Fruit fly (Drosophila melanogaster) whole organism, embryonic: Measurements from ENCODE around the gene CheA75a.

Experiments used
- B-H2 ChIP-seq: fragments of 200-800 bp; sonication (Bioruptor generic); optimal IDR thresholded peaks from 2 replicates; lab custom pipeline; 2018; ENCODE audit warnings: missing biosample characterization, mild to moderate bottlenecking, missing genetic modification characterization
- Bteb2 ChIP-seq: fragments of 200-800 bp; sonication (Bioruptor generic); optimal IDR thresholded peaks from 2 replicates; lab custom pipeline; 2016; ENCODE audit warnings: missing biosample characterization, missing genetic modification characterization
- CG10209 ChIP-seq: fragments of 200-800 bp; sonication (Bioruptor generic); optimal IDR thresholded peaks from 3 replicates; lab custom pipeline; 2017; ENCODE audit warnings: missing biosample characterization, mild to moderate bottlenecking, missing genetic modification characterization, missing genetic modification reagents
- CG10431 ChIP-seq: fragments of 200-800 bp; sonication (Bioruptor generic); optimal IDR thresholded peaks from 3 replicates; lab custom pipeline; 2018; ENCODE audit warnings: missing biosample characterization, mild to moderate bottlenecking, missing genetic modification characterization
- CG11093 ChIP-seq: fragments of 200-800 bp; sonication (Bioruptor generic); IDR thresholded peaks from 3 replicates; pipeline ENCODE4 v1.3.6; 2022; ENCODE audit warnings: missing biosample characterization, missing genetic modification characterization
- CG11247 ChIP-seq: fragments of 200-800 bp; sonication (Bioruptor generic); IDR thresholded peaks from 2 replicates; pipeline ENCODE4 v1.3.6; 2022; ENCODE audit warnings: missing biosample characterization, missing genetic modification characterization
- CG11723 ChIP-seq: fragments of 200-800 bp; sonication (Bioruptor generic); optimal IDR thresholded peaks from 2 replicates; lab custom pipeline; 2017; ENCODE audit warnings: missing biosample characterization, mild to moderate bottlenecking, missing genetic modification characterization
- CG12104 ChIP-seq: fragments of 200-800 bp; sonication (Bioruptor generic); optimal IDR thresholded peaks from 3 replicates; lab custom pipeline; 2016; ENCODE audit warnings: missing biosample characterization, missing genetic modification characterization
- CG12744 ChIP-seq: fragments of 200-800 bp; sonication (Bioruptor generic); optimal IDR thresholded peaks from 2 replicates; lab custom pipeline; 2016; ENCODE audit warnings: missing biosample characterization, missing genetic modification characterization
- CG14710 ChIP-seq: fragments of 200-800 bp; sonication (Bioruptor generic); optimal IDR thresholded peaks from 3 replicates; lab custom pipeline; 2019; ENCODE audit warnings: missing biosample characterization, mild to moderate bottlenecking, missing genetic modification characterization, moderate library complexity
- CG1529 ChIP-seq: fragments of 200-800 bp; sonication (Bioruptor generic); optimal IDR thresholded peaks from 3 replicates; lab custom pipeline; 2018; ENCODE audit warnings: missing biosample characterization, missing genetic modification characterization
- CG15696 ChIP-seq: fragments of 200-800 bp; sonication (Bioruptor generic); optimal IDR thresholded peaks from 2 replicates; lab custom pipeline; 2019; ENCODE audit warnings: missing biosample characterization, mild to moderate bottlenecking, missing genetic modification characterization, moderate library complexity
- CG16779 ChIP-seq: fragments of 200-800 bp; sonication (Bioruptor generic); IDR thresholded peaks from 2 replicates; pipeline ENCODE4 v1.3.6; 2022; ENCODE audit warnings: missing biosample characterization, missing genetic modification characterization
- CG16863 ChIP-seq: fragments of 200-800 bp; sonication (Bioruptor generic); optimal IDR thresholded peaks from 3 replicates; lab custom pipeline; 2016; ENCODE audit warnings: missing biosample characterization, missing genetic modification characterization
- CG17568 ChIP-seq: fragments of 200-800 bp; sonication (Bioruptor generic); optimal IDR thresholded peaks from 2 replicates; lab custom pipeline; 2018; ENCODE audit warnings: missing biosample characterization, mild to moderate bottlenecking, missing genetic modification characterization, moderate library complexity
- CG17802 ChIP-seq: fragments of 200-800 bp; sonication (Bioruptor generic); optimal IDR thresholded peaks from 2 replicates; lab custom pipeline; 2018; ENCODE audit warnings: missing biosample characterization, mild to moderate bottlenecking, missing genetic modification characterization, moderate library complexity
- CG18764 ChIP-seq: fragments of 200-800 bp; sonication (Bioruptor generic); optimal IDR thresholded peaks from 3 replicates; lab custom pipeline; 2016; ENCODE audit warnings: missing biosample characterization, missing genetic modification characterization
- CG2875 ChIP-seq: fragments of 200-800 bp; sonication (Bioruptor generic); optimal IDR thresholded peaks from 2 replicates; lab custom pipeline; 2017; ENCODE audit warnings: missing biosample characterization, mild to moderate bottlenecking, missing genetic modification characterization, missing genetic modification reagents
- CG32532 ChIP-seq: fragments of 200-800 bp; sonication (Bioruptor generic); IDR thresholded peaks from 2 replicates; pipeline ENCODE4 v1.3.6; 2022; ENCODE audit warnings: missing biosample characterization, missing genetic modification characterization
- CG33557 ChIP-seq: fragments of 200-800 bp; sonication (Bioruptor generic); optimal IDR thresholded peaks from 2 replicates; lab custom pipeline; 2019; ENCODE audit warnings: missing biosample characterization, mild to moderate bottlenecking, missing genetic modification characterization, moderate library complexity
- CG5953 ChIP-seq: fragments of 200-800 bp; sonication (Bioruptor generic); IDR thresholded peaks from 2 replicates; pipeline ENCODE4 v1.3.6; 2022; ENCODE audit warnings: missing biosample characterization, missing genetic modification characterization
- CG6854 ChIP-seq: fragments of 200-800 bp; sonication (Bioruptor generic); optimal IDR thresholded peaks from 3 replicates; lab custom pipeline; 2017; ENCODE audit warnings: missing biosample characterization, mild to moderate bottlenecking, missing genetic modification characterization
- CG7745 ChIP-seq: fragments of 200-800 bp; sonication (Bioruptor generic); optimal IDR thresholded peaks from 2 replicates; lab custom pipeline; 2018; ENCODE audit warnings: missing biosample characterization, mild to moderate bottlenecking, missing genetic modification characterization, moderate library complexity
- CTCF ChIP-seq: fragments of 200-800 bp; sonication (Bioruptor generic); optimal IDR thresholded peaks from 2 replicates; lab custom pipeline; 2017; ENCODE audit warnings: missing biosample characterization, mild to moderate bottlenecking, missing genetic modification characterization, moderate library complexity
- CoRest ChIP-seq: fragments of 200-800 bp; sonication (Bioruptor generic); optimal IDR thresholded peaks from 3 replicates; lab custom pipeline; 2018; ENCODE audit warnings: missing biosample characterization, mild to moderate bottlenecking, missing genetic modification characterization, moderate library complexity
- CrebB ChIP-seq: fragments of 200-800 bp; sonication (Bioruptor generic); optimal IDR thresholded peaks from 3 replicates; lab custom pipeline; 2018; ENCODE audit warnings: missing biosample characterization, mild to moderate bottlenecking, missing genetic modification characterization
- Dbx ChIP-seq: fragments of 200-800 bp; sonication (Bioruptor generic); IDR thresholded peaks from 3 replicates; pipeline ENCODE4 v1.3.6; 2022; ENCODE audit warnings: missing biosample characterization, missing genetic modification characterization
- E2f1 ChIP-seq: fragments of 200-800 bp; sonication (Bioruptor generic); IDR thresholded peaks from 2 replicates; pipeline ENCODE4 v1.3.6; 2022; ENCODE audit warnings: missing biosample characterization, missing genetic modification characterization
- GATAe ChIP-seq: fragments of 200-800 bp; sonication (Bioruptor generic); conservative IDR thresholded peaks from 2 replicates; pipeline ENCODE4 v1.3.6; 2022; ENCODE audit warnings: missing biosample characterization, missing genetic modification characterization
- HLHmδ ChIP-seq: fragments of 200-800 bp; sonication (Bioruptor generic); optimal IDR thresholded peaks from 2 replicates; lab custom pipeline; 2018; ENCODE audit warnings: missing biosample characterization, mild to moderate bottlenecking, missing genetic modification characterization, moderate library complexity
- Lim3 ChIP-seq: fragments of 200-800 bp; sonication (Bioruptor generic); IDR thresholded peaks from 2 replicates; pipeline ENCODE4 v1.3.6; 2022; ENCODE audit warnings: missing biosample characterization, missing genetic modification characterization
- Meics ChIP-seq: fragments of 200-800 bp; sonication (Bioruptor generic); optimal IDR thresholded peaks from 2 replicates; lab custom pipeline; 2017; ENCODE audit warnings: missing biosample characterization, mild to moderate bottlenecking, missing genetic modification characterization
- Sox100B ChIP-seq: fragments of 200-800 bp; sonication (Bioruptor generic); optimal IDR thresholded peaks from 3 replicates; lab custom pipeline; 2018; ENCODE audit warnings: missing biosample characterization, mild to moderate bottlenecking, missing genetic modification characterization
- Sry-β ChIP-seq: fragments of 200-800 bp; sonication (Bioruptor generic); optimal IDR thresholded peaks from 2 replicates; lab custom pipeline; 2018; ENCODE audit warnings: missing biosample characterization, mild to moderate bottlenecking, missing genetic modification characterization, moderate library complexity
- Xrp1 ChIP-seq: fragments of 200-800 bp; sonication (Bioruptor generic); IDR thresholded peaks from 2 replicates; pipeline ENCODE4 v1.3.6; 2022; ENCODE audit warnings: missing biosample characterization, missing genetic modification characterization
- YL-1 ChIP-seq: fragments of 200-800 bp; sonication (Bioruptor generic); optimal IDR thresholded peaks from 3 replicates; lab custom pipeline; 2017; ENCODE audit warnings: missing biosample characterization, mild to moderate bottlenecking, missing genetic modification characterization
- ac ChIP-seq: fragments of 200-800 bp; sonication (Bioruptor generic); optimal IDR thresholded peaks from 3 replicates; lab custom pipeline; 2017; ENCODE audit warnings: missing biosample characterization, mild to moderate bottlenecking, missing genetic modification characterization
- bsh ChIP-seq, 2 experiments: fragments of 200-800 bp; sonication (Bioruptor generic); optimal IDR thresholded peaks; 2 replicates each; lab custom pipeline; 2017 to 2018; ENCODE audit warnings: mild to moderate bottlenecking in 2 of 2, missing biosample characterization in 2 of 2, missing genetic modification characterization in 2 of 2, moderate library complexity in 1 of 2
- btn ChIP-seq: fragments of 200-800 bp; sonication (Bioruptor generic); optimal IDR thresholded peaks from 2 replicates; lab custom pipeline; 2016; ENCODE audit warnings: missing biosample characterization, missing genetic modification characterization
- chm ChIP-seq: fragments of 200-800 bp; sonication (Bioruptor generic); IDR thresholded peaks from 2 replicates; pipeline ENCODE4 v1.3.6; 2022; ENCODE audit warnings: missing biosample characterization, missing genetic modification characterization
- gcm ChIP-seq: fragments of 200-800 bp; sonication (Bioruptor generic); optimal IDR thresholded peaks from 2 replicates; lab custom pipeline; 2019; ENCODE audit warnings: missing biosample characterization, mild to moderate bottlenecking, missing genetic modification characterization, moderate library complexity
- kah ChIP-seq: fragments of 200-800 bp; sonication (Bioruptor generic); optimal IDR thresholded peaks from 2 replicates; lab custom pipeline; 2018; ENCODE audit warnings: missing biosample characterization, mild to moderate bottlenecking, missing genetic modification characterization
- lab ChIP-seq: fragments of 200-800 bp; sonication (Bioruptor generic); optimal IDR thresholded peaks from 3 replicates; lab custom pipeline; 2017; ENCODE audit warnings: missing biosample characterization, missing genetic modification characterization, mild to moderate bottlenecking, moderate library complexity, missing genetic modification reagents
- lilli ChIP-seq: fragments of 200-800 bp; sonication (Bioruptor generic); optimal IDR thresholded peaks from 3 replicates; lab custom pipeline; 2016; ENCODE audit warnings: missing biosample characterization, missing genetic modification characterization
- mirr ChIP-seq: fragments of 200-800 bp; sonication (Bioruptor generic); optimal IDR thresholded peaks from 3 replicates; lab custom pipeline; 2018; ENCODE audit warnings: missing biosample characterization, mild to moderate bottlenecking, missing genetic modification characterization
- nmo ChIP-seq: fragments of 200-800 bp; sonication (Bioruptor generic); optimal IDR thresholded peaks from 2 replicates; lab custom pipeline; 2018; ENCODE audit warnings: missing biosample characterization, mild to moderate bottlenecking, missing genetic modification characterization, moderate library complexity
- prd ChIP-seq, 3 experiments: fragments of >200 bp in 2 of 3; fragments of 200-800 bp in 1 of 3; sonication (Bioruptor generic) in 1 of 3; optimal IDR thresholded peaks in 2 of 3; IDR thresholded peaks in 1 of 3; 2 replicates in 2 of 3; 3 replicates in 1 of 3; pipeline versions ENCODE4 v1.3.6 to Lab custom; 2017 to 2022; ENCODE audit warnings: missing biosample characterization in 1 of 3, missing genetic modification characterization in 1 of 3
- salm ChIP-seq: fragments of 200-800 bp; sonication (Bioruptor generic); optimal IDR thresholded peaks from 2 replicates; lab custom pipeline; 2018; ENCODE audit warnings: missing biosample characterization, mild to moderate bottlenecking, missing genetic modification characterization
- slp2 ChIP-seq: fragments of 200-800 bp; sonication (Bioruptor generic); optimal IDR thresholded peaks from 2 replicates; lab custom pipeline; 2016; ENCODE audit warnings: missing biosample characterization, missing genetic modification characterization
- sqz ChIP-seq: fragments of 200-800 bp; sonication (Bioruptor generic); optimal IDR thresholded peaks from 3 replicates; lab custom pipeline; 2018; ENCODE audit warnings: missing biosample characterization, mild to moderate bottlenecking, missing genetic modification characterization
- tx ChIP-seq: fragments of 200-800 bp; sonication (Bioruptor generic); optimal IDR thresholded peaks from 2 replicates; lab custom pipeline; 2016; ENCODE audit warnings: missing biosample characterization, missing genetic modification characterization

The CheA75a gene

dm6 chr3L:18242096-18242495 is 9.8 kb upstream of the CheA75a start (continued):
- TF ChIP-seq CoRest (no peak), Dbx (GFP tag; lab: Robert Waterston, UW) (no peak), slp2 (GFP tag; lab: Kevin White, UChicago) (no peak), CG7745 (tag; lab: Kevin White, UChicago) (peak; percentile 83), CG5953 (GFP tag; lab: Robert Waterston, UW) (0 out of 2 replicates have a peak, but pooled peaks have one; percentile 26), btn (GFP tag; lab: Kevin White, UChicago) (no peak), Sry-β (peak; percentile 9), B-H2 (GFP tag; lab: Kevin White, UChicago) (no peak), E2f1 (GFP tag; lab: Robert Waterston, UW) (no peak), ac (GFP tag; lab: Kevin White, UChicago) (peak; percentile 69), mirr (GFP tag; lab: Kevin White, UChicago) (no peak), sqz (GFP tag; lab: Kevin White, UChicago) (peak; percentile 23), CrebB (tag; lab: Kevin White, UChicago) (peak; percentile 11), CG10431 (peak; percentile 52), CG12104 (GFP tag; lab: Kevin White, UChicago) (peak; percentile 34), CG1529 (GFP tag; lab: Kevin White, UChicago) (peak; percentile 35), chm (peak; percentile 72; the same call in 1 of the 2 replicates), tx (GFP tag; lab: Kevin White, UChicago) (no peak), CG18764 (GFP tag; lab: Kevin White, UChicago) (no peak), prd (optimal IDR thresholded peaks at IDR 0.05; lab: Kevin White, UChicago) (no peak), prd (GFP tag; IDR thresholded peaks at IDR 0.05; lab: Robert Waterston, UW) (peak; percentile 24; the same call in 1 of the 3 replicates), CG15696 (tag; lab: Kevin White, UChicago) (peak; percentile 88), gcm (GFP tag; lab: Kevin White, UChicago) (peak; percentile 47), CG12744 (GFP tag; lab: Kevin White, UChicago) (no peak), CG11247 (peak; percentile 27; the same call in 1 of the 2 replicates), kah (GFP tag; lab: Kevin White, UChicago) (no peak), Xrp1 (peak; percentile 73), Sox100B (GFP tag; lab: Kevin White, UChicago) (no peak), CG2875 (GFP tag; lab: Kevin White, UChicago) (peak; percentile 65), CG32532 (no peak), CG16779 (GFP tag; lab: Robert Waterston, UW) (no peak), CG6854 (GFP tag; lab: Kevin White, UChicago) (no peak), CG11093 (GFP tag; lab: Robert Waterston, UW) (no peak), HLHmδ (GFP tag; lab: Kevin White, UChicago) (peak; percentile 68), CTCF (no peak), Meics (no peak), bsh (GFP tag; optimal IDR thresholded peaks at IDR 0.05; lab: Kevin White, UChicago) (peak in 1 of 2 experiments; percentile 49), Lim3 (no peak), salm (peak; percentile 16), CG10209 (GFP tag; lab: Kevin White, UChicago) (peak; percentile 25), Bteb2 (GFP tag; lab: Kevin White, UChicago) (no peak), CG16863 (GFP tag; lab: Kevin White, UChicago) (no peak), CG14710 (tag; lab: Kevin White, UChicago) (peak; percentile 56), YL-1 (GFP tag; lab: Kevin White, UChicago) (peak; percentile 35), lilli (no peak), CG33557 (peak; percentile 79), nmo (GFP tag; lab: Kevin White, UChicago) (no peak), GATAe (GFP tag; lab: Robert Waterston, UW) (no peak), CG17802 (tag; lab: Kevin White, UChicago) (no peak), CG17568 (GFP tag; lab: Kevin White, UChicago) (peak; percentile 25), CG11723 (GFP tag; lab: Kevin White, UChicago) (peak; percentile 26), lab (GFP tag; lab: Kevin White, UChicago) (peak; percentile 27)
